Fruit fly (Drosophila melanogaster): ENCODE measurements around the gene CG11694.
A peak's percentile ranks its signal among the peaks of the same experiment; 100 is the strongest.

CG11694 gene

DNA sequence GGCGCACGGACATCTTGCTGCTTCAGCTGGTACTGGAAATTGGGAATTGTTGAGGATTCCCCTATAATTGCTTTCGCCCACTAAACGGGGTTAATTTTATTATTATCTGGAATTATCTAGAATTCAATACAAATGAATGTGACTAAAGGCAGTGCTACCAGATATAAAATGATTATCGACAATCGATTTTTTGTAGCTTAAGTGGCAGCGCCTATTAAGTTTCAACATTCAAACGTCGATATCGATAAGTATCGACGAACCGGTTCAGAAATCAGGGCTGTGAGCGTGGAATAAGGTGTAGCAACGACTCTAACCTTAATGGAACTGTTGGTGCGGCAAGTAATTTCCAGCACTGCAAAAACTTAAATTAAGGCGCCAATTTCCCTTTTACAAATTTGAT is 6.8 kb downstream of the CG11694 start, which contains the start of gene Sgt1 (continued):
- TF ChIP-seq stwl (tag; optimal IDR thresholded peaks at IDR 0.05) (peak; percentile 96), CG9797 (GFP tag; optimal IDR thresholded peaks at IDR 0.05) (peak; percentile 57), bigmax (GFP tag; optimal IDR thresholded peaks at IDR 0.05) (peak; percentile 50), ro (GFP tag; IDR thresholded peaks at IDR 0.05) (no peak), CG9437 (GFP tag; optimal IDR thresholded peaks at IDR 0.05) (no peak), NC2β (GFP tag; optimal IDR thresholded peaks at IDR 0.05) (peak; percentile 30), CG4730 (GFP tag; IDR thresholded peaks at IDR 0.05) (no peak), fu2 (GFP tag; optimal IDR thresholded peaks at IDR 0.05) (no peak), Fer1 (GFP tag; optimal IDR thresholded peaks at IDR 0.05) (peak; percentile 21), CG10431 (GFP tag; optimal IDR thresholded peaks at IDR 0.05) (no peak), CG12236 (GFP tag; optimal IDR thresholded peaks at IDR 0.05) (no peak), CG10543 (GFP tag; optimal IDR thresholded peaks at IDR 0.05) (peak; percentile 19), CG8478 (optimal IDR thresholded peaks at IDR 0.05) (no peak), CG11456 (GFP tag; IDR thresholded peaks at IDR 0.05) (no peak), CG12219 (GFP tag; optimal IDR thresholded peaks at IDR 0.05) (no peak), Antp (GFP tag; optimal IDR thresholded peaks at IDR 0.05) (peak; percentile 65), kah (GFP tag; optimal IDR thresholded peaks at IDR 0.05) (no peak), CG16813 (GFP tag; IDR thresholded peaks at IDR 0.05; ENCODE audit: partially characterized antibody) (peak; percentile 81), zfh2 (GFP tag; optimal IDR thresholded peaks at IDR 0.05) (peak; percentile 79), CG3995 (GFP tag; optimal IDR thresholded peaks at IDR 0.05) (peak; percentile 43), Tbp (GFP tag; optimal IDR thresholded peaks at IDR 0.05) (no peak), Mrtf (GFP tag; IDR thresholded peaks at IDR 0.05) (no peak), CG11723 (GFP tag; optimal IDR thresholded peaks at IDR 0.05) (no peak), cad (GFP tag; optimal IDR thresholded peaks at IDR 0.05) (no peak), CG18619 (GFP tag; optimal IDR thresholded peaks at IDR 0.05) (peak; percentile 22), sna (GFP tag; IDR thresholded peaks at IDR 0.05; ENCODE audit: partially characterized antibody) (peak; percentile 81), Jarid2 (GFP tag; optimal IDR thresholded peaks at IDR 0.05) (no peak), CG17385 (GFP tag; optimal IDR thresholded peaks at IDR 0.05) (no peak), Sry-β (GFP tag; optimal IDR thresholded peaks at IDR 0.05) (no peak), cwo (GFP tag; optimal IDR thresholded peaks at IDR 0.05) (no peak), trem (tag; optimal IDR thresholded peaks at IDR 0.05) (peak; percentile 93), CG13894 (tag; optimal IDR thresholded peaks at IDR 0.05) (no peak), mirr (GFP tag; optimal IDR thresholded peaks at IDR 0.05) (no peak), CG17328 (GFP tag; IDR thresholded peaks at IDR 0.05) (no peak), CG2129 (GFP tag; IDR thresholded peaks at IDR 0.05; ENCODE audit: partially characterized antibody) (peak; percentile 33; the same call in 1 of the 2 replicates), ind (GFP tag; optimal IDR thresholded peaks at IDR 0.05) (peak; percentile 35), CG6791 (GFP tag; IDR thresholded peaks at IDR 0.05; ENCODE audit: partially characterized antibody) (peak; percentile 86), Six4 (GFP tag; optimal IDR thresholded peaks at IDR 0.05) (peak; percentile 6), fd102C (GFP tag; optimal IDR thresholded peaks at IDR 0.05) (no peak), CG4820 (GFP tag; optimal IDR thresholded peaks at IDR 0.05) (no peak), bsh (GFP tag; optimal IDR thresholded peaks at IDR 0.05) (peak in 1 of 2 experiments; percentile 12), ato (GFP tag; IDR thresholded peaks at IDR 0.05; ENCODE audit: partially characterized antibody) (peak; percentile 99), dan (GFP tag; IDR thresholded peaks at IDR 0.05) (no peak), CG8765 (GFP tag; IDR thresholded peaks at IDR 0.05) (0 out of 2 replicates have a peak, but pooled peaks have one; percentile 9), tap (tag; optimal IDR thresholded peaks at IDR 0.05) (no peak), CG12071 (GFP tag; optimal IDR thresholded peaks at IDR 0.05) (no peak), CG4360 (GFP tag; IDR thresholded peaks at IDR 0.05) (no peak), nmo (GFP tag; optimal IDR thresholded peaks at IDR 0.05) (peak; percentile 66), usp (GFP tag; optimal IDR thresholded peaks at IDR 0.05) (no peak), lmd (GFP tag; IDR thresholded peaks at IDR 0.05) (no peak; the same call in 1 of the 2 replicates), Dref (GFP tag; IDR thresholded peaks at IDR 0.05) (peak; percentile 99), Gug (GFP tag; IDR thresholded peaks at IDR 0.05) (no peak)

All from whole organism, embryonic.